Fruit fly (Drosophila melanogaster): Measurements from ENCODE around the gene p38b.

- TF ChIP-seq gl (tag; optimal IDR thresholded peaks at IDR 0.05) (no peak), EcR (GFP tag; optimal IDR thresholded peaks at IDR 0.05) (no peak), Ets98B (GFP tag; IDR thresholded peaks at IDR 0.05) (no peak), CG8301 (tag; optimal IDR thresholded peaks at IDR 0.05) (no peak), CG13204 (GFP tag; optimal IDR thresholded peaks at IDR 0.05) (no peak), fd96Ca (GFP tag; IDR thresholded peaks at IDR 0.05) (no peak), rn (GFP tag; IDR thresholded peaks at IDR 0.05) (no peak), D1 (tag; optimal IDR thresholded peaks at IDR 0.05) (no peak)
Measured at dm6 chr2L:13820176-13820575, 39.7 kb downstream of the p38b start.

All from whole organism, pupa.